Fruit fly (Drosophila melanogaster) whole organism, embryonic: ENCODE measurements around the gene nonC.
A peak's percentile ranks its signal among the peaks of the same experiment; 100 is the strongest.

Source experiments
- C15 ChIP-seq: fragments of 200-800 bp; sonication (Bioruptor generic); IDR thresholded peaks from 3 replicates; pipeline ENCODE4 v1.3.6; 2022; ENCODE audit warnings: missing biosample characterization, missing genetic modification characterization
- CG10147 ChIP-seq: fragments of 200-800 bp; sonication (Bioruptor generic); optimal IDR thresholded peaks from 2 replicates; lab custom pipeline; 2019; ENCODE audit warnings: missing biosample characterization, mild to moderate bottlenecking, missing genetic modification characterization, moderate library complexity
- CG10565 ChIP-seq: fragments of 200-800 bp; sonication (Bioruptor generic); optimal IDR thresholded peaks from 3 replicates; lab custom pipeline; 2016; ENCODE audit warnings: missing biosample characterization, mild to moderate bottlenecking, missing genetic modification characterization
- CG11696 ChIP-seq: fragments of 200-800 bp; sonication (Bioruptor generic); IDR thresholded peaks from 2 replicates; pipeline ENCODE4 v1.3.6; 2022; ENCODE audit warnings: missing biosample characterization, missing genetic modification characterization
- CG12744 ChIP-seq: fragments of 200-800 bp; sonication (Bioruptor generic); optimal IDR thresholded peaks from 2 replicates; lab custom pipeline; 2016; ENCODE audit warnings: missing biosample characterization, missing genetic modification characterization
- CG14667 ChIP-seq: fragments of 200-800 bp; sonication (Bioruptor generic); IDR thresholded peaks from 2 replicates; pipeline ENCODE4 v1.3.6; 2022; ENCODE audit warnings: missing biosample characterization, missing genetic modification characterization
- CG1602 ChIP-seq: fragments of 200-800 bp; sonication (Bioruptor generic); optimal IDR thresholded peaks from 3 replicates; lab custom pipeline; 2016; ENCODE audit warnings: missing biosample characterization, missing genetic modification characterization
- CG17568 ChIP-seq: fragments of 200-800 bp; sonication (Bioruptor generic); optimal IDR thresholded peaks from 2 replicates; lab custom pipeline; 2018; ENCODE audit warnings: missing biosample characterization, mild to moderate bottlenecking, missing genetic modification characterization, moderate library complexity
- CG3065 ChIP-seq: fragments of 200-800 bp; sonication (Bioruptor generic); optimal IDR thresholded peaks from 2 replicates; lab custom pipeline; 2016; ENCODE audit warnings: missing biosample characterization, missing genetic modification characterization
- CG34224 ChIP-seq: fragments of 200-800 bp; sonication (Bioruptor generic); IDR thresholded peaks from 3 replicates; pipeline ENCODE4 v1.3.6; 2022; ENCODE audit warnings: missing biosample characterization, missing genetic modification characterization; ENCODE audit not compliant: partially characterized antibody
- CG34422 ChIP-seq: fragments of 200-800 bp; sonication (Bioruptor generic); IDR thresholded peaks from 3 replicates; pipeline ENCODE4 v1.3.6; 2022; ENCODE audit warnings: missing biosample characterization, missing genetic modification characterization
- CG4730 ChIP-seq: fragments of 200-800 bp; sonication (Bioruptor generic); IDR thresholded peaks from 2 replicates; pipeline ENCODE4 v1.3.6; 2022; ENCODE audit warnings: missing biosample characterization, missing genetic modification characterization
- CG6683 ChIP-seq: fragments of 200-800 bp; sonication (Bioruptor generic); optimal IDR thresholded peaks from 2 replicates; lab custom pipeline; 2017; ENCODE audit warnings: missing biosample characterization, mild to moderate bottlenecking, missing genetic modification characterization, missing genetic modification reagents
- CG6791 ChIP-seq: fragments of 200-800 bp; sonication (Bioruptor generic); IDR thresholded peaks from 3 replicates; pipeline ENCODE4 v1.3.6; 2022; ENCODE audit warnings: missing biosample characterization, missing genetic modification characterization; ENCODE audit not compliant: partially characterized antibody
- CG7556 ChIP-seq: fragments of 200-800 bp; sonication (Bioruptor generic); optimal IDR thresholded peaks from 2 replicates; lab custom pipeline; 2017; ENCODE audit warnings: missing biosample characterization, mild to moderate bottlenecking, missing genetic modification characterization
- CG7839 ChIP-seq: fragments of 200-800 bp; sonication (Bioruptor generic); optimal IDR thresholded peaks from 3 replicates; lab custom pipeline; 2018; ENCODE audit warnings: missing biosample characterization, mild to moderate bottlenecking, missing genetic modification characterization, moderate library complexity
- CG7928 ChIP-seq: fragments of 200-800 bp; sonication (Bioruptor generic); optimal IDR thresholded peaks from 2 replicates; lab custom pipeline; 2017; ENCODE audit warnings: missing biosample characterization, mild to moderate bottlenecking, missing genetic modification characterization
- CG7987 ChIP-seq: fragments of 200-800 bp; sonication (Bioruptor generic); optimal IDR thresholded peaks from 2 replicates; lab custom pipeline; 2018; ENCODE audit warnings: missing biosample characterization, mild to moderate bottlenecking, missing genetic modification characterization, moderate library complexity
- CG8944 ChIP-seq: fragments of 200-800 bp; sonication (Bioruptor generic); optimal IDR thresholded peaks from 3 replicates; lab custom pipeline; 2016; ENCODE audit warnings: missing biosample characterization, missing genetic modification characterization
- Dad ChIP-seq: fragments of 200-800 bp; sonication (Bioruptor generic); optimal IDR thresholded peaks from 3 replicates; lab custom pipeline; 2016; ENCODE audit warnings: missing biosample characterization, missing genetic modification characterization
- Dek ChIP-seq: fragments of 200-800 bp; sonication (Bioruptor generic); optimal IDR thresholded peaks from 3 replicates; lab custom pipeline; 2019; ENCODE audit warnings: missing biosample characterization, mild to moderate bottlenecking, missing genetic modification characterization, moderate library complexity
- Dll ChIP-seq: fragments of 200-800 bp; sonication (Bioruptor generic); IDR thresholded peaks from 4 replicates; pipeline ENCODE4 v1.3.6; 2022; ENCODE audit warnings: missing biosample characterization, missing genetic modification characterization; ENCODE audit not compliant: partially characterized antibody
- Dref ChIP-seq: fragments of 200-800 bp; sonication (Bioruptor generic); IDR thresholded peaks from 2 replicates; pipeline ENCODE4 v1.3.6; 2022; ENCODE audit warnings: missing biosample characterization, missing genetic modification characterization
- Eip74EF ChIP-seq, 2 experiments: fragments of 200-800 bp in 1 of 2; fragments of >200 bp in 1 of 2; sonication (Bioruptor generic) in 1 of 2; optimal IDR thresholded peaks; 2 replicates each; lab custom pipeline; 2017 to 2019; ENCODE audit warnings: missing biosample characterization in 2 of 2, missing genetic modification characterization in 2 of 2, mild to moderate bottlenecking in 1 of 2, moderate library complexity in 1 of 2
- HHEX ChIP-seq: fragments of 200-800 bp; sonication (Bioruptor generic); optimal IDR thresholded peaks from 3 replicates; lab custom pipeline; 2017; ENCODE audit warnings: missing biosample characterization, mild to moderate bottlenecking, missing genetic modification characterization, missing genetic modification reagents
- HmgD ChIP-seq: fragments of 200-800 bp; sonication (Bioruptor generic); optimal IDR thresholded peaks from 3 replicates; lab custom pipeline; 2016; ENCODE audit warnings: missing biosample characterization, missing genetic modification characterization
- Hr78 ChIP-seq, 2 experiments: fragments of 200-800 bp in 1 of 2; fragments of >200 bp in 1 of 2; sonication (Bioruptor generic) in 1 of 2; optimal IDR thresholded peaks; 2 replicates each; lab custom pipeline; 2017 to 2019; ENCODE audit warnings: missing biosample characterization in 2 of 2, missing genetic modification characterization in 2 of 2, mild to moderate bottlenecking in 1 of 2, moderate library complexity in 1 of 2
- Lim3 ChIP-seq: fragments of 200-800 bp; sonication (Bioruptor generic); IDR thresholded peaks from 2 replicates; pipeline ENCODE4 v1.3.6; 2022; ENCODE audit warnings: missing biosample characterization, missing genetic modification characterization
- Meics ChIP-seq: fragments of 200-800 bp; sonication (Bioruptor generic); optimal IDR thresholded peaks from 2 replicates; lab custom pipeline; 2017; ENCODE audit warnings: missing biosample characterization, mild to moderate bottlenecking, missing genetic modification characterization
- Six4 ChIP-seq: fragments of 200-800 bp; sonication (Bioruptor generic); optimal IDR thresholded peaks from 2 replicates; lab custom pipeline; 2016; ENCODE audit warnings: missing biosample characterization, missing genetic modification characterization
- ap ChIP-seq: fragments of 200-800 bp; sonication (Bioruptor generic); IDR thresholded peaks from 2 replicates; pipeline ENCODE4 v1.3.6; 2022; ENCODE audit warnings: missing biosample characterization, missing genetic modification characterization
- croc ChIP-seq: fragments of 200-800 bp; sonication (Bioruptor generic); conservative IDR thresholded peaks from 3 replicates; pipeline ENCODE4 v1.3.6; 2022; ENCODE audit warnings: missing biosample characterization, missing genetic modification characterization
- da ChIP-seq: fragments of 200-800 bp; sonication (Bioruptor generic); optimal IDR thresholded peaks from 2 replicates; lab custom pipeline; 2016; ENCODE audit warnings: missing biosample characterization, missing genetic modification characterization
- dati ChIP-seq: fragments of 200-800 bp; sonication (Bioruptor generic); IDR thresholded peaks from 2 replicates; pipeline ENCODE4 v1.3.6; 2022; ENCODE audit warnings: missing biosample characterization, missing genetic modification characterization
- dimm ChIP-seq: fragments of 200-800 bp; sonication (Bioruptor generic); IDR thresholded peaks from 2 replicates; pipeline ENCODE4 v1.3.6; 2022; ENCODE audit warnings: missing biosample characterization, missing genetic modification characterization
- esg ChIP-seq: fragments of 200-800 bp; sonication (Bioruptor generic); conservative IDR thresholded peaks from 2 replicates; pipeline ENCODE4 v1.3.6; 2022; ENCODE audit warnings: missing biosample characterization, missing genetic modification characterization
- eyg ChIP-seq: fragments of 200-800 bp; sonication (Bioruptor generic); optimal IDR thresholded peaks from 3 replicates; lab custom pipeline; 2016; ENCODE audit warnings: missing biosample characterization, missing genetic modification characterization
- fd3F ChIP-seq: fragments of 200-800 bp; sonication (Bioruptor generic); optimal IDR thresholded peaks from 2 replicates; lab custom pipeline; 2018; ENCODE audit warnings: missing biosample characterization, mild to moderate bottlenecking, missing genetic modification characterization, moderate library complexity
- gsb ChIP-seq: fragments of 200-800 bp; sonication (Bioruptor generic); IDR thresholded peaks from 2 replicates; pipeline ENCODE4 v1.3.6; 2022; ENCODE audit warnings: missing biosample characterization, missing genetic modification characterization
- kay ChIP-seq: fragments of 200-800 bp; sonication (Bioruptor generic); optimal IDR thresholded peaks from 2 replicates; lab custom pipeline; 2016; ENCODE audit warnings: missing biosample characterization, missing genetic modification characterization
- lola ChIP-seq, 3 experiments: fragments of >200 bp in 2 of 3; fragments of 200-800 bp in 1 of 3; sonication (Bioruptor generic) in 1 of 3; optimal IDR thresholded peaks; 2 replicates each; lab custom pipeline; 2017 to 2019; ENCODE audit warnings: missing biosample characterization in 3 of 3, missing genetic modification characterization in 3 of 3, mild to moderate bottlenecking in 1 of 3, moderate library complexity in 1 of 3
- nau ChIP-seq: fragments of 200-800 bp; sonication (Bioruptor generic); optimal IDR thresholded peaks from 3 replicates; lab custom pipeline; 2017; ENCODE audit warnings: missing biosample characterization, mild to moderate bottlenecking, missing genetic modification characterization, missing genetic modification reagents
- nerfin-2 ChIP-seq: fragments of 200-800 bp; sonication (Bioruptor generic); IDR thresholded peaks from 2 replicates; pipeline ENCODE4 v1.3.6; 2022; ENCODE audit warnings: missing biosample characterization, missing genetic modification characterization; ENCODE audit not compliant: partially characterized antibody
- psq ChIP-seq: fragments of 200-800 bp; sonication (Bioruptor generic); optimal IDR thresholded peaks from 2 replicates; lab custom pipeline; 2017; ENCODE audit warnings: missing biosample characterization, missing genetic modification characterization
- row ChIP-seq: fragments of 200-800 bp; sonication (Bioruptor generic); IDR thresholded peaks from 3 replicates; pipeline ENCODE4 v1.3.6; 2022; ENCODE audit warnings: missing biosample characterization, missing genetic modification characterization
- salm ChIP-seq: fragments of 200-800 bp; sonication (Bioruptor generic); optimal IDR thresholded peaks from 2 replicates; lab custom pipeline; 2018; ENCODE audit warnings: missing biosample characterization, mild to moderate bottlenecking, missing genetic modification characterization
- sd ChIP-seq: fragments of 200-800 bp; sonication (Bioruptor generic); optimal IDR thresholded peaks from 3 replicates; lab custom pipeline; 2018; ENCODE audit warnings: missing biosample characterization, mild to moderate bottlenecking, missing genetic modification characterization, moderate library complexity
- slou ChIP-seq: fragments of 200-800 bp; sonication (Bioruptor generic); optimal IDR thresholded peaks from 3 replicates; lab custom pipeline; 2016; ENCODE audit warnings: missing biosample characterization, missing genetic modification characterization
- sqz ChIP-seq: fragments of 200-800 bp; sonication (Bioruptor generic); optimal IDR thresholded peaks from 3 replicates; lab custom pipeline; 2018; ENCODE audit warnings: missing biosample characterization, mild to moderate bottlenecking, missing genetic modification characterization
- sug ChIP-seq: fragments of 200-800 bp; optimal IDR thresholded peaks from 2 replicates; lab custom pipeline; 2019; ENCODE audit warnings: missing biosample characterization, mild to moderate bottlenecking, missing genetic modification characterization, moderate library complexity

Gene nonC

dm6 chrX:6794190-6794589, 30.1 kb upstream of the nonC start (continued):
- TF ChIP-seq HHEX (GFP tag; lab: Kevin White, UChicago) = peak; percentile 81
- peak; percentile 45 for TF ChIP-seq slou (GFP tag; lab: Kevin White, UChicago)
- no peak for TF ChIP-seq Hr78 (GFP tag; optimal IDR thresholded peaks at IDR 0.05; lab: Kevin White, UChicago)
- peak; percentile 78 for TF ChIP-seq CG1602 (GFP tag; lab: Kevin White, UChicago)
- TF ChIP-seq CG3065 (GFP tag; lab: Kevin White, UChicago) = peak; percentile 44
- TF ChIP-seq fd3F (GFP tag; lab: Kevin White, UChicago) = peak; percentile 77
- TF ChIP-seq dimm (GFP tag; lab: Robert Waterston, UW) = peak; percentile 68
- TF ChIP-seq CG7987 (GFP tag; lab: Kevin White, UChicago) = peak; percentile 20
- peak; percentile 83 for TF ChIP-seq gsb
- peak; percentile 73 for TF ChIP-seq CG10147 (GFP tag; lab: Kevin White, UChicago)
- peak; percentile 84 for TF ChIP-seq row (GFP tag; lab: Robert Waterston, UW)
- TF ChIP-seq CG14667 = peak; percentile 74
- TF ChIP-seq da (GFP tag; lab: Kevin White, UChicago) = peak; percentile 31
- peak; percentile 33; the same call in 1 of the 3 replicates for TF ChIP-seq croc (GFP tag; lab: Robert Waterston, UW)
- no peak for TF ChIP-seq nerfin-2 (GFP tag; lab: Robert Waterston, UW)
- TF ChIP-seq Lim3 (GFP tag; lab: Robert Waterston, UW) = peak; percentile 54; the same call in 1 of the 2 replicates
- peak; percentile 76 for TF ChIP-seq CG8944
- TF ChIP-seq C15 (GFP tag; lab: Robert Waterston, UW) = peak; percentile 48; the same call in 1 of the 3 replicates
- TF ChIP-seq eyg (GFP tag; lab: Kevin White, UChicago) = peak; percentile 67
- TF ChIP-seq sd (tag; lab: Kevin White, UChicago) = no peak
- TF ChIP-seq CG4730 = peak; percentile 73
- TF ChIP-seq ap = peak; percentile 86
- TF ChIP-seq salm (tag; lab: Kevin White, UChicago) = peak; percentile 72
- TF ChIP-seq CG17568 = peak; percentile 68
- peak; percentile 80 for TF ChIP-seq esg (GFP tag; lab: Robert Waterston, UW)
- TF ChIP-seq sug (tag; lab: Kevin White, UChicago) = peak; percentile 44
- TF ChIP-seq CG6683 (GFP tag; lab: Kevin White, UChicago) = peak; percentile 32
- TF ChIP-seq HmgD (GFP tag; lab: Kevin White, UChicago) = peak; percentile 62
- peak; percentile 53 for TF ChIP-seq psq (GFP tag; lab: Kevin White, UChicago)
- TF ChIP-seq Dek (tag; lab: Kevin White, UChicago) = peak; percentile 73
- no peak for TF ChIP-seq Dll (GFP tag; lab: Robert Waterston, UW)
- TF ChIP-seq lola (GFP tag; optimal IDR thresholded peaks at IDR 0.05; lab: Kevin White, UChicago) = peak in 1 of 3 experiments; percentile 50
- TF ChIP-seq sqz = peak; percentile 9
- peak; percentile 76 for TF ChIP-seq CG7556 (GFP tag; lab: Kevin White, UChicago)
- TF ChIP-seq CG12744 (GFP tag; lab: Kevin White, UChicago) = peak; percentile 61
- TF ChIP-seq CG10565 (GFP tag; lab: Kevin White, UChicago) = peak; percentile 49
- peak; percentile 85 for TF ChIP-seq Meics
- peak; percentile 95 for TF ChIP-seq CG11696 (GFP tag; lab: Robert Waterston, UW)
- peak; percentile 56 for TF ChIP-seq Six4 (GFP tag; lab: Kevin White, UChicago)
- peak; percentile 79 for TF ChIP-seq Dad (GFP tag; lab: Kevin White, UChicago)
- peak in 1 of 2 experiments; percentile 67 for TF ChIP-seq Eip74EF (GFP tag; optimal IDR thresholded peaks at IDR 0.05; lab: Kevin White, UChicago)
- TF ChIP-seq CG7928 (GFP tag; lab: Kevin White, UChicago) = peak; percentile 36
- TF ChIP-seq nau (GFP tag; lab: Kevin White, UChicago) = peak; percentile 67
- TF ChIP-seq CG7839 (tag; lab: Kevin White, UChicago) = peak; percentile 89
- no peak for TF ChIP-seq CG6791 (GFP tag; lab: Robert Waterston, UW)
- peak; percentile 20 for TF ChIP-seq kay
- TF ChIP-seq CG34224 (GFP tag; lab: Robert Waterston, UW) = no peak
- peak; percentile 25; the same call in 1 of the 2 replicates for TF ChIP-seq Dref (GFP tag; lab: Robert Waterston, UW)
- peak; percentile 87 for TF ChIP-seq CG34422 (GFP tag; lab: Robert Waterston, UW)
- TF ChIP-seq dati (GFP tag; lab: Robert Waterston, UW) = peak; percentile 75
